Worm (Caenorhabditis elegans) whole organism, mixed stage, embryonic: ENCODE data around the gene coa-3.

ENCODE experiments used
- drap-1 ChIP-seq: fragments of 200-800 bp; sonication (Bioruptor generic); optimal IDR thresholded peaks from 3 replicates; lab custom pipeline; 2018; ENCODE audit warnings: mild to moderate bottlenecking, missing genetic modification characterization, missing compliant biosample characterization
- ham-2 ChIP-seq: fragments of 200-800 bp; sonication (Bioruptor generic); optimal IDR thresholded peaks from 2 replicates; lab custom pipeline; 2018; ENCODE audit warnings: mild to moderate bottlenecking, missing genetic modification characterization, missing compliant biosample characterization
- hlh-1 ChIP-seq: fragments of 150-350 bp; optimal IDR thresholded peaks from 2 replicates; lab custom pipeline; 2014; ENCODE audit warnings: missing biosample characterization, missing genetic modification reagents, missing genetic modification characterization
- lin-13 ChIP-seq: fragments of 150-350 bp; optimal IDR thresholded peaks from 2 replicates; lab custom pipeline; 2014; ENCODE audit warnings: missing biosample characterization, missing genetic modification characterization
- lsy-2 ChIP-seq: fragments of 150-350 bp; optimal IDR thresholded peaks from 2 replicates; lab custom pipeline; 2014; ENCODE audit warnings: missing biosample characterization, missing genetic modification characterization
- unc-39 ChIP-seq: fragments of 150-350 bp; optimal IDR thresholded peaks from 2 replicates; lab custom pipeline; 2014; ENCODE audit warnings: missing biosample characterization, missing genetic modification characterization

ce11 chrII:4573084-4573483 is 29.3 kb downstream of the coa-3 start:
- TF ChIP-seq ham-2 (GFP tag; lab: Kevin White, UChicago) = no peak
- TF ChIP-seq lin-13 (tag; lab: Kevin White, UChicago) = no peak
- no peak for TF ChIP-seq lsy-2 (tag; lab: Kevin White, UChicago)
- TF ChIP-seq hlh-1 (tag; lab: Kevin White, UChicago) = no peak
- TF ChIP-seq drap-1 = no peak
- TF ChIP-seq unc-39 (tag; lab: Kevin White, UChicago) = no peak
